Fruit fly (Drosophila melanogaster): ENCODE data around the gene wat.
A peak's percentile ranks its signal among the peaks of the same experiment; 100 is the strongest.

wat gene

DNA sequence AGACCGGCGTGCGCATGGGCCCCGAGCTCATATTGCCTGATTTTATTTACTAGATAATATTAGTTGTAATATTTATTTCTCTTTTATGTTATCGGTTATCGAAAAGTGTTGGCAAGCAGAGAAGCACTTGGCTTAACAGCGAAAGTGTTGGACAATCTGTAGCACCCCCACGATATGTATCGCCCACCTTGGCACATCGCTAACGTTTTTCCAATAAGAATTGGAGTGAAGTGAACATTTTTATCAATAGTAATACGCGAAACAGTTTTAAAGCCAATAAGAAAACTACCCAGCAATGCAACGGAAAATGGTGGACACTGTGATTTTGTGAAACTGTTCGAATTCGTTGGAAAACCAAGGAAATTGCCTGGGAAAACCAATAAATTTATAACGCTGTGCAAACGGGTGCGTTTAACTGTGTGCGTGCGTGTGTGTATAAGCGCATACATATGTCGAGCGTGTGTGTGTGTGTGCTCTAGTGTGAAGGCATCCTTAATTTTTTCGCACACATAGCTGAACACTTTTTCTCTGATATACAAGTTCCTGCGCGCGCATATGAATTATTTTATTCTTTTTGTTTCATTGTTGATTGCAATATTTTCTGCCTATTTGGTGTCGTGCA is 18.9 kb upstream of the wat start, which contains the start of the genes Slu7 and Pkc98E (continued):
- TF ChIP-seq CG30431 (GFP tag; optimal IDR thresholded peaks at IDR 0.05) (peak; percentile 16), CG42726 (GFP tag; IDR thresholded peaks at IDR 0.05; ENCODE audit: partially characterized antibody) (peak; percentile 79; the same call in 1 of the 2 replicates), CG9609 (GFP tag; optimal IDR thresholded peaks at IDR 0.05) (peak; percentile 71), CG30020 (tag; optimal IDR thresholded peaks at IDR 0.05) (peak; percentile 10), Dref (GFP tag; IDR thresholded peaks at IDR 0.05) (peak; percentile 88), sna (GFP tag; IDR thresholded peaks at IDR 0.05; ENCODE audit: partially characterized antibody) (peak; percentile 82), CG32767 (GFP tag; IDR thresholded peaks at IDR 0.05) (peak; percentile 10; the same call in 1 of the 2 replicates), CG18619 (GFP tag; optimal IDR thresholded peaks at IDR 0.05) (no peak), CG10654 (GFP tag; optimal IDR thresholded peaks at IDR 0.05) (peak; percentile 52), pnt (GFP tag; optimal IDR thresholded peaks at IDR 0.05) (no peak), sens (GFP tag) (peak; percentile 79), jigr1 (GFP tag; IDR thresholded peaks at IDR 0.05) (no peak), fd3F (GFP tag; optimal IDR thresholded peaks at IDR 0.05) (peak; percentile 28), CG32532 (GFP tag; IDR thresholded peaks at IDR 0.05) (peak; percentile 74; the same call in 1 of the 2 replicates), Oli (tag; optimal IDR thresholded peaks at IDR 0.05) (no peak), Abd-B (GFP tag; optimal IDR thresholded peaks at IDR 0.05) (peak; percentile 63), trh (GFP tag; optimal IDR thresholded peaks at IDR 0.05) (peak; percentile 23), Atf3 (GFP tag; optimal IDR thresholded peaks at IDR 0.05) (no peak), Bdp1 (GFP tag; optimal IDR thresholded peaks at IDR 0.05) (peak; percentile 60), Xbp1 (GFP tag; optimal IDR thresholded peaks at IDR 0.05) (peak; percentile 66), HLH3B (GFP tag; IDR thresholded peaks at IDR 0.05) (0 out of 2 replicates have a peak, but pooled peaks have one; percentile 29), CG13424 (tag; optimal IDR thresholded peaks at IDR 0.05) (no peak), CG6175 (GFP tag; IDR thresholded peaks at IDR 0.05) (0 out of 3 replicates have a peak, but pooled peaks have one; percentile 43), CG7987 (GFP tag; optimal IDR thresholded peaks at IDR 0.05) (peak; percentile 75), Bgb (GFP tag; IDR thresholded peaks at IDR 0.05; ENCODE audit: partially characterized antibody) (peak; percentile 93), CG18476 (GFP tag; optimal IDR thresholded peaks at IDR 0.05) (peak; percentile 23), zfh2 (GFP tag; optimal IDR thresholded peaks at IDR 0.05) (peak; percentile 84), Ets65A (GFP tag) (peak; percentile 98), sob (GFP tag; IDR thresholded peaks at IDR 0.05) (peak; percentile 90), CG11696 (GFP tag; IDR thresholded peaks at IDR 0.05) (no peak), CG6854 (GFP tag; optimal IDR thresholded peaks at IDR 0.05) (no peak), chm (GFP tag; IDR thresholded peaks at IDR 0.05) (peak; percentile 22; the same call in 1 of the 2 replicates), bbx (GFP tag; IDR thresholded peaks at IDR 0.05; ENCODE audit: partially characterized antibody) (peak; percentile 92), Sin3A (optimal IDR thresholded peaks at IDR 0.05) (peak; percentile 86), CG7357 (GFP tag; IDR thresholded peaks at IDR 0.05) (0 out of 3 replicates have a peak, but pooled peaks have one; percentile 9), tin (GFP tag; optimal IDR thresholded peaks at IDR 0.05) (peak; percentile 70), CG11456 (GFP tag; IDR thresholded peaks at IDR 0.05) (peak; percentile 74), Trl (optimal IDR thresholded peaks at IDR 0.05) (no peak), Trl (GFP tag; optimal IDR thresholded peaks at IDR 0.05) (peak; percentile 77), YL-1 (GFP tag; optimal IDR thresholded peaks at IDR 0.05) (peak; percentile 49), wdn (GFP tag; IDR thresholded peaks at IDR 0.05) (peak; percentile 52; the same call in 1 of the 2 replicates), Dbx (GFP tag; IDR thresholded peaks at IDR 0.05) (peak; percentile 84), CG31224 (GFP tag; IDR thresholded peaks at IDR 0.05) (0 out of 2 replicates have a peak, but pooled peaks have one; percentile 36), mam (GFP tag; optimal IDR thresholded peaks at IDR 0.05) (peak; percentile 83), gem (tag; optimal IDR thresholded peaks at IDR 0.05) (peak; percentile 18), CG17361 (GFP tag; IDR thresholded peaks at IDR 0.05) (peak; percentile 14; the same call in 2 of the 3 replicates), CG6272 (GFP tag; IDR thresholded peaks at IDR 0.05) (peak; percentile 66), so (GFP tag; IDR thresholded peaks at IDR 0.05) (no peak), psq (GFP tag; optimal IDR thresholded peaks at IDR 0.05) (peak; percentile 14), Doc3 (GFP tag; IDR thresholded peaks at IDR 0.05; ENCODE audit: partially characterized antibody) (peak; percentile 71), CG17912 (GFP tag; optimal IDR thresholded peaks at IDR 0.05) (peak; percentile 19)

Data from whole organism, embryonic.